Fruit fly (Drosophila melanogaster) Kc167 (cell line): ENCODE measurements around the gene CG31275.

Source experiments
- Myc ChIP-seq: fragments of >200 bp; optimal IDR thresholded peaks from 2 replicates; lab custom pipeline; 2017; ENCODE audit warnings: missing external identifiers
- Sin3A ChIP-seq: fragments of >200 bp; optimal IDR thresholded peaks from 2 replicates; lab custom pipeline; 2018; ENCODE audit warnings: missing external identifiers
- h ChIP-seq: fragments of >200 bp; optimal IDR thresholded peaks from 3 replicates; lab custom pipeline; 2018; ENCODE audit warnings: missing external identifiers
- insv ChIP-seq: fragments of >200 bp; optimal IDR thresholded peaks from 3 replicates; lab custom pipeline; 2018; ENCODE audit warnings: missing external identifiers
- psq ChIP-seq: fragments of >200 bp; optimal IDR thresholded peaks from 2 replicates; lab custom pipeline; 2017; ENCODE audit warnings: missing external identifiers
- ttk ChIP-seq: sonication (Bioruptor generic); optimal IDR thresholded peaks from 2 replicates; lab custom pipeline; 2017; ENCODE audit warnings: missing external identifiers

DNA sequence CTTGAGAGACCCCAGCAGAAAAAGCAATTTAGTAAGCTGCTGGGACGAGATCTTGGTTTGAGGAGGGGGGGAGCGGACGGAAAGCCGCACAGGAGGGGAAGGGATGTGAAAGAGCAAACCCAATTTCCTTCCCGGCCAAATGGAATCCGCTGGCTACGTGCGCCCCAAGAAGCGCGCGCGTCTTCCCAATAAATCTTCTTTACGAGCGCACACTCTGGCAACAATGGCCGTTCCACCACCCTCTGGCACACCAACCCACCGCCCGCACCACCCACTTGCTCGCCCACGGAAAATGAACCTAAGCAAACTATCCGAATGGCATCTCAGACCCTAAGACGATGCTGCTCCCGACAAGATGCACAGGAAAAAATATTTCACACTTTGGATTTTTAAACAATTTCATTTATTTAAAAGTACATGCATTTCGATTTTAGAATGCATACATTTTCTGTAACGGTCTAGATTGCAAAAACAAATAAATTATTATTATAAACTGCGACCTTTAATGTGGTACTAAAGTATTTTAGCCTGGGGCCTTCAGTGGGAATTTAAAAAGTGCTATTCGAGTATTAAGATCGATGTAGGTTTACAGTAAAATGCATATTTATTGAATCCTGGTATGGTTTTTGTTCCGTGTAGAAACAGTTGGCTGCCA, 42.9 kb upstream of the CG31275 start:
- TF ChIP-seq psq (lab: Kevin White, UChicago) (no peak), ttk (no peak), insv (lab: Kevin White, UChicago) (no peak), Sin3A (no peak), h (no peak), Myc (no peak)
